Worm (Caenorhabditis elegans) whole organism, L3 larva: ENCODE results near the gene F59A1.18.

ENCODE experiments used
- R02D3.7 ChIP-seq: fragments of 150-350 bp; optimal IDR thresholded peaks from 2 replicates; lab custom pipeline; 2014; ENCODE audit warnings: missing biosample characterization, missing genetic modification characterization
- ceh-28 ChIP-seq: fragments of 150-350 bp; optimal IDR thresholded peaks from 2 replicates; lab custom pipeline; 2014; ENCODE audit warnings: missing biosample characterization, missing genetic modification reagents, missing genetic modification characterization
- ceh-82 ChIP-seq: fragments of 150-350 bp; optimal IDR thresholded peaks from 2 replicates; lab custom pipeline; 2014; ENCODE audit warnings: missing biosample characterization, missing genetic modification characterization
- fos-1 ChIP-seq: fragments of 150-350 bp; optimal IDR thresholded peaks from 2 replicates; lab custom pipeline; 2014; ENCODE audit warnings: missing biosample characterization, missing genetic modification characterization
- nhr-11 ChIP-seq: fragments of 150-350 bp; optimal IDR thresholded peaks from 2 replicates; lab custom pipeline; 2014; ENCODE audit warnings: missing biosample characterization, missing genetic modification characterization
- nhr-12 ChIP-seq: fragments of 150-350 bp; optimal IDR thresholded peaks from 2 replicates; lab custom pipeline; 2014; ENCODE audit warnings: missing biosample characterization, missing genetic modification characterization
- unc-39 ChIP-seq: sonication (generic microtip); optimal IDR thresholded peaks from 4 replicates; lab custom pipeline; 2017; ENCODE audit warnings: missing biosample characterization, missing genetic modification characterization
- ztf-11 ChIP-seq: fragments of 150-350 bp; optimal IDR thresholded peaks from 2 replicates; lab custom pipeline; 2014; ENCODE audit warnings: missing biosample characterization, missing genetic modification characterization

DNA sequence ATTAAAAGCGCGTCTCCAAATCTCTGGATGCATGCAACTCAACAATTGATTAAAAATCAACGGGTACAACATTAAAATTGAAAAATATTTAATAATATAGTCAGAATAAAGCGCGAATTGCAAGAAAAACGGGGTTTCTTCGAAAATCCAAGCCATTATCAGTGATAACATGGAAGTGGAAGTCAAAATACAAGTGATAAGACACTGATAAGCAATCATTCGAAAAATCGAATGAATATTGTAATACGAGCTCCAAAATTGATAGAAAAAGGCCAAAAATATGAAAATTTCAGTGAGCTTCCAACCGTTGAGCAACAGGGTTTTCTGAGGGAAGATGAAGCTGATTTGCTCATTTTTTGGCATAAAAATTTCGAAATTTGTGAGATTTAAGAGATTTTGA lies 7.5 kb upstream of the F59A1.18 start:
- TF ChIP-seq unc-39 (tag; lab: Kevin White, UChicago), result no peak
- no peak for TF ChIP-seq R02D3.7 (tag; lab: Kevin White, UChicago)
- no peak for TF ChIP-seq fos-1 (tag; lab: Kevin White, UChicago)
- TF ChIP-seq nhr-12 (tag; lab: Kevin White, UChicago), result no peak
- no peak for TF ChIP-seq ztf-11 (tag; lab: Kevin White, UChicago)
- no peak for TF ChIP-seq ceh-82 (tag; lab: Kevin White, UChicago)
- no peak for TF ChIP-seq nhr-11 (tag; lab: Kevin White, UChicago)
- TF ChIP-seq ceh-28 (tag; lab: Kevin White, UChicago), result no peak
